Fruit fly (Drosophila melanogaster) whole organism, embryonic: ENCODE data around the gene ND-30.

ENCODE experiments used
- Adf1 ChIP-seq: fragments of 200-800 bp; sonication (Bioruptor generic); IDR thresholded peaks from 2 replicates; pipeline ENCODE4 v1.3.6; 2022; ENCODE audit warnings: missing biosample characterization, missing genetic modification characterization
- B-H2 ChIP-seq: fragments of 200-800 bp; sonication (Bioruptor generic); optimal IDR thresholded peaks from 2 replicates; lab custom pipeline; 2018; ENCODE audit warnings: missing biosample characterization, mild to moderate bottlenecking, missing genetic modification characterization
- Bteb2 ChIP-seq: fragments of 200-800 bp; sonication (Bioruptor generic); optimal IDR thresholded peaks from 2 replicates; lab custom pipeline; 2016; ENCODE audit warnings: missing biosample characterization, missing genetic modification characterization
- CG11695 ChIP-seq: fragments of 200-800 bp; sonication (Bioruptor generic); IDR thresholded peaks from 3 replicates; pipeline ENCODE4 v1.3.6; 2022; ENCODE audit warnings: missing biosample characterization, missing genetic modification characterization
- CG11696 ChIP-seq: fragments of 200-800 bp; sonication (Bioruptor generic); IDR thresholded peaks from 2 replicates; pipeline ENCODE4 v1.3.6; 2022; ENCODE audit warnings: missing biosample characterization, missing genetic modification characterization
- CG13424 ChIP-seq: fragments of 200-800 bp; sonication (Bioruptor generic); optimal IDR thresholded peaks from 2 replicates; lab custom pipeline; 2019; ENCODE audit warnings: missing biosample characterization, mild to moderate bottlenecking, missing genetic modification characterization, moderate library complexity
- CG14860 ChIP-seq: fragments of 200-800 bp; sonication (Bioruptor generic); IDR thresholded peaks from 3 replicates; pipeline ENCODE4 v1.3.6; 2022; ENCODE audit warnings: missing biosample characterization, missing genetic modification characterization; ENCODE audit not compliant: partially characterized antibody
- CG15514 ChIP-seq: fragments of 200-800 bp; sonication (Bioruptor generic); optimal IDR thresholded peaks from 3 replicates; lab custom pipeline; 2017; ENCODE audit warnings: missing biosample characterization, missing genetic modification characterization, mild to moderate bottlenecking, moderate library complexity, missing genetic modification reagents
- CG1792 ChIP-seq: fragments of 200-800 bp; sonication (Bioruptor generic); optimal IDR thresholded peaks from 2 replicates; lab custom pipeline; 2016; ENCODE audit warnings: missing biosample characterization, missing genetic modification characterization
- CG18599 ChIP-seq: fragments of 200-800 bp; sonication (Bioruptor generic); optimal IDR thresholded peaks from 3 replicates; lab custom pipeline; 2017; ENCODE audit warnings: missing biosample characterization, missing genetic modification characterization, mild to moderate bottlenecking, moderate library complexity, missing genetic modification reagents
- CG2712 ChIP-seq: fragments of 200-800 bp; optimal IDR thresholded peaks from 3 replicates; lab custom pipeline; 2019; ENCODE audit warnings: missing biosample characterization, mild to moderate bottlenecking, missing genetic modification characterization, moderate library complexity
- CG31388 ChIP-seq: fragments of 200-800 bp; sonication (Bioruptor generic); optimal IDR thresholded peaks from 2 replicates; lab custom pipeline; 2016; ENCODE audit warnings: missing biosample characterization, missing genetic modification characterization
- CG3281 ChIP-seq: fragments of 200-800 bp; sonication (Bioruptor generic); optimal IDR thresholded peaks from 3 replicates; lab custom pipeline; 2017; ENCODE audit warnings: missing biosample characterization, mild to moderate bottlenecking, missing genetic modification characterization
- CG3838 ChIP-seq: fragments of 200-800 bp; sonication (Bioruptor generic); optimal IDR thresholded peaks from 3 replicates; lab custom pipeline; 2016; ENCODE audit warnings: missing biosample characterization, missing genetic modification characterization
- CG4854 ChIP-seq: fragments of 200-800 bp; sonication (Bioruptor generic); optimal IDR thresholded peaks from 2 replicates; lab custom pipeline; 2016; ENCODE audit warnings: missing biosample characterization, missing genetic modification characterization, inconsistent platforms
- CG6175 ChIP-seq: fragments of 200-800 bp; sonication (Bioruptor generic); IDR thresholded peaks from 3 replicates; pipeline ENCODE4 v1.3.6; 2022; ENCODE audit warnings: missing biosample characterization, missing genetic modification characterization
- CG7963 ChIP-seq: fragments of 200-800 bp; sonication (Bioruptor generic); IDR thresholded peaks from 3 replicates; pipeline ENCODE4 v1.3.6; 2022; ENCODE audit warnings: missing biosample characterization, missing genetic modification characterization; ENCODE audit not compliant: partially characterized antibody
- CG8478 ChIP-seq: fragments of >200 bp; optimal IDR thresholded peaks from 2 replicates; lab custom pipeline; 2018
- CG8765 ChIP-seq: fragments of 200-800 bp; sonication (Bioruptor generic); IDR thresholded peaks from 2 replicates; pipeline ENCODE4 v1.3.6; 2022; ENCODE audit warnings: missing biosample characterization, missing genetic modification characterization
- CG9932 ChIP-seq: fragments of 200-800 bp; sonication (Bioruptor generic); IDR thresholded peaks from 2 replicates; pipeline ENCODE4 v1.3.6; 2022; ENCODE audit warnings: missing biosample characterization, missing genetic modification characterization
- Camta ChIP-seq: fragments of 200-800 bp; sonication (Bioruptor generic); optimal IDR thresholded peaks from 2 replicates; lab custom pipeline; 2016; ENCODE audit warnings: missing biosample characterization, missing genetic modification characterization
- Doc3 ChIP-seq: fragments of 200-800 bp; sonication (Bioruptor generic); IDR thresholded peaks from 3 replicates; pipeline ENCODE4 v1.3.6; 2022; ENCODE audit warnings: missing biosample characterization, missing genetic modification characterization; ENCODE audit not compliant: partially characterized antibody
- Dp ChIP-seq: fragments of 200-800 bp; sonication (Bioruptor generic); optimal IDR thresholded peaks from 2 replicates; lab custom pipeline; 2018; ENCODE audit warnings: missing biosample characterization, mild to moderate bottlenecking, missing genetic modification characterization, moderate library complexity
- GATAe ChIP-seq: fragments of 200-800 bp; sonication (Bioruptor generic); conservative IDR thresholded peaks from 2 replicates; pipeline ENCODE4 v1.3.6; 2022; ENCODE audit warnings: missing biosample characterization, missing genetic modification characterization
- H15 ChIP-seq: fragments of 200-800 bp; sonication (Bioruptor generic); IDR thresholded peaks from 3 replicates; pipeline ENCODE4 v1.3.6; 2022; ENCODE audit warnings: missing biosample characterization, missing genetic modification characterization
- Hr39 ChIP-seq: fragments of >200 bp; optimal IDR thresholded peaks from 2 replicates; lab custom pipeline; 2017
- MESR4 ChIP-seq: fragments of 200-800 bp; sonication (Bioruptor generic); optimal IDR thresholded peaks from 2 replicates; lab custom pipeline; 2018; ENCODE audit warnings: missing biosample characterization, mild to moderate bottlenecking, missing genetic modification characterization, moderate library complexity
- Mad ChIP-seq: fragments of 200-800 bp; sonication (Bioruptor generic); optimal IDR thresholded peaks from 2 replicates; lab custom pipeline; 2016; ENCODE audit warnings: missing biosample characterization, missing genetic modification characterization
- Spps ChIP-seq: fragments of 200-800 bp; sonication (Bioruptor generic); optimal IDR thresholded peaks from 2 replicates; lab custom pipeline; 2018; ENCODE audit warnings: missing biosample characterization, mild to moderate bottlenecking, missing genetic modification characterization
- bab2 ChIP-seq: fragments of 200-800 bp; sonication (Bioruptor generic); optimal IDR thresholded peaks from 2 replicates; lab custom pipeline; 2016; ENCODE audit warnings: missing biosample characterization, missing genetic modification characterization
- caup ChIP-seq: fragments of 200-800 bp; sonication (Bioruptor generic); optimal IDR thresholded peaks from 3 replicates; lab custom pipeline; 2017; ENCODE audit warnings: missing biosample characterization, mild to moderate bottlenecking, missing genetic modification characterization, moderate library complexity; ENCODE audit not compliant: severe bottlenecking
- chinmo ChIP-seq: fragments of 200-800 bp; sonication (Bioruptor generic); IDR thresholded peaks from 4 replicates; pipeline ENCODE4 v1.3.6; 2022; ENCODE audit warnings: missing biosample characterization, missing genetic modification characterization; ENCODE audit not compliant: partially characterized antibody
- ewg ChIP-seq: fragments of 200-800 bp; sonication (Bioruptor generic); optimal IDR thresholded peaks from 3 replicates; lab custom pipeline; 2017; ENCODE audit warnings: mild to moderate bottlenecking, missing biosample characterization, missing genetic modification reagents, missing genetic modification characterization
- grn ChIP-seq: fragments of 200-800 bp; sonication (Bioruptor generic); optimal IDR thresholded peaks from 3 replicates; lab custom pipeline; 2017; ENCODE audit warnings: missing biosample characterization, missing genetic modification characterization
- gt ChIP-seq: fragments of 200-800 bp; sonication (Bioruptor generic); IDR thresholded peaks from 2 replicates; pipeline ENCODE4 v1.3.6; 2022; ENCODE audit warnings: missing biosample characterization, missing genetic modification characterization
- hbn ChIP-seq: fragments of 200-800 bp; sonication (Bioruptor generic); IDR thresholded peaks from 2 replicates; pipeline ENCODE4 v1.3.6; 2022; ENCODE audit warnings: missing biosample characterization, missing genetic modification characterization; ENCODE audit not compliant: partially characterized antibody
- insv ChIP-seq, 2 experiments: fragments of 200-800 bp; sonication (Bioruptor generic); optimal IDR thresholded peaks; 3 replicates each; lab custom pipeline; 2016 to 2018; ENCODE audit warnings: missing biosample characterization in 2 of 2, missing genetic modification characterization in 2 of 2
- kay ChIP-seq: fragments of 200-800 bp; sonication (Bioruptor generic); optimal IDR thresholded peaks from 2 replicates; lab custom pipeline; 2016; ENCODE audit warnings: missing biosample characterization, missing genetic modification characterization
- klu ChIP-seq: fragments of 200-800 bp; sonication (Bioruptor generic); IDR thresholded peaks from 2 replicates; pipeline ENCODE4 v1.3.6; 2022; ENCODE audit warnings: missing biosample characterization, missing genetic modification characterization
- nerfin-2 ChIP-seq: fragments of 200-800 bp; sonication (Bioruptor generic); IDR thresholded peaks from 2 replicates; pipeline ENCODE4 v1.3.6; 2022; ENCODE audit warnings: missing biosample characterization, missing genetic modification characterization; ENCODE audit not compliant: partially characterized antibody
- pan ChIP-seq, 4 experiments: fragments of >200 bp in 3 of 4; fragments of 200-800 bp in 1 of 4; sonication (Bioruptor generic) in 1 of 4; optimal IDR thresholded peaks in 3 of 4; IDR thresholded peaks in 1 of 4; 2 replicates each; pipeline versions ENCODE4 v1.3.6 to Lab custom; 2017 to 2022; ENCODE audit warnings: missing biosample characterization in 2 of 4, missing genetic modification characterization in 2 of 4, mixed read lengths in 1 of 4
- pita ChIP-seq: fragments of 200-800 bp; sonication (Bioruptor generic); optimal IDR thresholded peaks from 2 replicates; lab custom pipeline; 2017; ENCODE audit warnings: missing biosample characterization, mild to moderate bottlenecking, missing genetic modification characterization
- pnt ChIP-seq: fragments of 200-800 bp; sonication (Bioruptor generic); optimal IDR thresholded peaks from 3 replicates; lab custom pipeline; 2016; ENCODE audit warnings: missing biosample characterization, missing genetic modification characterization
- shn ChIP-seq: fragments of 200-800 bp; sonication (Bioruptor generic); optimal IDR thresholded peaks from 3 replicates; lab custom pipeline; 2016; ENCODE audit warnings: missing biosample characterization, missing genetic modification characterization
- sna ChIP-seq: fragments of 200-800 bp; sonication (Bioruptor generic); IDR thresholded peaks from 2 replicates; pipeline ENCODE4 v1.3.6; 2022; ENCODE audit warnings: missing biosample characterization, missing genetic modification characterization; ENCODE audit not compliant: partially characterized antibody
- usp ChIP-seq: fragments of >200 bp; optimal IDR thresholded peaks from 2 replicates; lab custom pipeline; 2017; ENCODE audit warnings: missing biosample characterization, missing genetic modification characterization
- zfh2 ChIP-seq: fragments of 200-800 bp; sonication (Bioruptor generic); optimal IDR thresholded peaks from 2 replicates; lab custom pipeline; 2016; ENCODE audit warnings: missing biosample characterization, missing genetic modification characterization

The ND-30 gene

DNA sequence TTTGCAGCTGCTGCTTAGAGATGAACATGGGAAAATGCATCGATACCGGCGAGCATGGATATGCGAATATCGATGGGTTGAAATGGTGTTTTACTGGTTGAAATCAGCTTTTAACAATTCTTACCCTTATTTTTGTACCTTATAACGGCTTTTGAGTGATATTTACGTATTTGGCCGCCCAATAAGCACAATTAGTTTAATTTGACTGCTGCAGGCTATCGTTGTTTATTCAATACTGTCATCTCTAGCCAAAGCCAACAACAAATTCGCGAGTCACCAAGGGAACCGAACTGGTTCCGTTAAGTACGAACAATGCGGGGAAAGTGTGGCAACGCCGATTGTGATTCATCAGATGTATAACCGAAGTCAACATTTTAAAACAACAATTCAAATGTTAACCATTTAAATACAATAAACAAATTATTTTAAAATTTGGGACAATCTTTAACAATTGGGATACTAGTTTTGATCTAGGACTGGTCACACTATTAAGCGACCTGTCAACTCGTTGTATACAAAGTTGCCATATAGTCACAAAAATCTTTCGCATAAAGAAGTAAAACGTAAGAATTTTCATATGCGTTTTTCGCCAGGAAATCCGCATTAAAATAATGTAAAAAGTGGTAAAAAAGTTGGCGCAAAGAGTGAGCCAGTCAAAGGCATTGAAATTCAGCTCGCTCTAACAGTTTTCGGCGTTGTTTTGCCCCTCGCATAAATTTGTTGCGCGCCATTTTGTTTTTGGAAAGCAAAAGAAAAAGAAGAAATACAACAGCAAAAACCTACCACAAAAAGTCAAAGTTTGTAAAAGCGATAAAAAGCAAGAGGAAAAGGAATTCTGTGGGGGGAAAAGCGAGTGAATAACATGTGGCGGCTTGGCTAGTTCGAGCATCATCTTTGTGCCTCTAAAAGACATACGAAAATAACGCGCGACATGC, 11.0 kb downstream of the ND-30 start, which contains the start of the genes Usp5 and BtbVII (continued):
- TF ChIP-seq CG13424 (tag; lab: Kevin White, UChicago), result peak; percentile 64
- TF ChIP-seq CG8478, result no peak
- TF ChIP-seq insv (GFP tag; optimal IDR thresholded peaks at IDR 0.05; lab: Kevin White, UChicago), result peak in 1 of 2 experiments; percentile 11
- TF ChIP-seq CG3838, result no peak
- TF ChIP-seq sna (GFP tag; lab: Robert Waterston, UW), result peak; percentile 99
- peak; percentile 66 for TF ChIP-seq Mad (GFP tag; lab: Kevin White, UChicago)
- peak; percentile 44 for TF ChIP-seq Dp (GFP tag; lab: Kevin White, UChicago)
- peak; percentile 77 for TF ChIP-seq B-H2 (GFP tag; lab: Kevin White, UChicago)
- peak; percentile 86 for TF ChIP-seq CG9932 (GFP tag; lab: Robert Waterston, UW)
- TF ChIP-seq CG7963 (GFP tag; lab: Robert Waterston, UW), result peak; percentile 80
- TF ChIP-seq gt (GFP tag; lab: Robert Waterston, UW), result no peak
- TF ChIP-seq GATAe (GFP tag; lab: Robert Waterston, UW), result no peak
- peak; percentile 85 for TF ChIP-seq nerfin-2 (GFP tag; lab: Robert Waterston, UW)
- TF ChIP-seq Bteb2 (GFP tag; lab: Kevin White, UChicago), result peak; percentile 57
- peak; percentile 55 for TF ChIP-seq pnt (GFP tag; lab: Kevin White, UChicago)
- no peak for TF ChIP-seq grn (GFP tag; lab: Kevin White, UChicago)
- TF ChIP-seq Camta (GFP tag; lab: Kevin White, UChicago), result peak; percentile 43
- TF ChIP-seq bab2 (GFP tag; lab: Kevin White, UChicago), result peak; percentile 56
- no peak for TF ChIP-seq klu (GFP tag; lab: Robert Waterston, UW)
- no peak for TF ChIP-seq usp
- 0 out of 2 replicates have a peak, but pooled peaks have one; percentile 33 for TF ChIP-seq CG11696 (GFP tag; lab: Robert Waterston, UW)
- TF ChIP-seq CG14860 (GFP tag; lab: Robert Waterston, UW), result peak; percentile 94
- TF ChIP-seq MESR4 (GFP tag; lab: Kevin White, UChicago), result peak; percentile 56
- peak; percentile 48; the same call in 1 of the 2 replicates for TF ChIP-seq Adf1 (GFP tag; lab: Robert Waterston, UW)
- peak; percentile 44 for TF ChIP-seq CG3281 (GFP tag; lab: Kevin White, UChicago)
- TF ChIP-seq caup (GFP tag; lab: Kevin White, UChicago), result peak; percentile 34
- 0 out of 2 replicates have a peak, but pooled peaks have one; percentile 54 for TF ChIP-seq CG8765 (GFP tag; lab: Robert Waterston, UW)
- TF ChIP-seq Hr39 (lab: Kevin White, UChicago), result no peak
- peak; percentile 33 for TF ChIP-seq CG1792 (GFP tag; lab: Kevin White, UChicago)
- peak; percentile 70 for TF ChIP-seq kay (GFP tag; lab: Kevin White, UChicago)
- TF ChIP-seq pita, result no peak
- TF ChIP-seq CG15514 (GFP tag; lab: Kevin White, UChicago), result peak; percentile 100
- peak; percentile 46 for TF ChIP-seq CG2712 (tag; lab: Kevin White, UChicago)
- no peak for TF ChIP-seq CG6175 (GFP tag; lab: Robert Waterston, UW)
- TF ChIP-seq CG4854 (GFP tag; lab: Kevin White, UChicago), result peak; percentile 1
- TF ChIP-seq Doc3 (GFP tag; lab: Robert Waterston, UW), result peak; percentile 99
- peak; percentile 72 for TF ChIP-seq zfh2 (GFP tag; lab: Kevin White, UChicago)
- TF ChIP-seq pan (optimal IDR thresholded peaks at IDR 0.05; lab: Kevin White, UChicago), result no peak
- peak in 1 of 2 experiments; percentile 50 for TF ChIP-seq pan (GFP tag; optimal IDR thresholded peaks at IDR 0.05 in 1 of 2, IDR thresholded peaks at IDR 0.05 in 1 of 2)
- TF ChIP-seq Spps (tag; lab: Kevin White, UChicago), result peak; percentile 16
- peak; percentile 99 for TF ChIP-seq chinmo (GFP tag; lab: Robert Waterston, UW)
- TF ChIP-seq CG11695 (GFP tag; lab: Robert Waterston, UW), result no peak; the same call in 2 of the 3 replicates
- peak; percentile 74 for TF ChIP-seq shn
- TF ChIP-seq CG18599 (GFP tag; lab: Kevin White, UChicago), result no peak
- 0 out of 3 replicates have a peak, but pooled peaks have one; percentile 13 for TF ChIP-seq H15 (GFP tag; lab: Robert Waterston, UW)
- no peak for TF ChIP-seq CG31388
- peak; percentile 46 for TF ChIP-seq ewg (GFP tag; lab: Kevin White, UChicago)
- TF ChIP-seq hbn (GFP tag; lab: Robert Waterston, UW), result peak; percentile 97
